Fruit fly (Drosophila melanogaster) ovary, adult (tissue): Measurements from ENCODE around the gene CG6055.

Experiments used
- CG17801 ChIP-seq: fragments of 200-800 bp; optimal IDR thresholded peaks from 2 replicates; lab custom pipeline; 2019; ENCODE audit warnings: missing biosample characterization, mild to moderate bottlenecking, missing genetic modification characterization, moderate library complexity; ENCODE audit not compliant: partially characterized antibody

Gene CG6055

DNA sequence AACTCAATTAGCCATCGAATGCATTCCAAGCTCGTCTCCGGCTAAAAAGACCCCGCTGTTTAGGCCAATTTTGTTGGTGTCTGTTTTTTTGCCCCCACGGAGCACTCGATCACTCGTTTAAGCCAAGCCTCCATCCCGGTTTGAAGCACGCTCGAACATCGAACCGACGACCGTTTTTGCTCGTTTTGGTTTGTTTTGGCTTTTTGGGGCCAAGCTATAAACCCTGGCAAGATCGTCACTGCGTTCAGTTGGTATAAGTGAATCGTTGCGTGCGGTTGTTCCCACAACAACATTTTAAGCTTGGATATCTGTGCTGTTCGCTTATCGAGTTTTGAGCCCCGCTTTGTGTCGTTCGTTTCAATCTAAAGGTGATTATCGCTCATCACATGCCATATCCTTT, at the start of gene CG6055:
CG6055 (plus strand) TSS at position 240 of the 400 bp plus-strand sequence.
- TF ChIP-seq CG17801 (GFP tag; lab: Kevin White, UChicago) = no peak

DNA sequence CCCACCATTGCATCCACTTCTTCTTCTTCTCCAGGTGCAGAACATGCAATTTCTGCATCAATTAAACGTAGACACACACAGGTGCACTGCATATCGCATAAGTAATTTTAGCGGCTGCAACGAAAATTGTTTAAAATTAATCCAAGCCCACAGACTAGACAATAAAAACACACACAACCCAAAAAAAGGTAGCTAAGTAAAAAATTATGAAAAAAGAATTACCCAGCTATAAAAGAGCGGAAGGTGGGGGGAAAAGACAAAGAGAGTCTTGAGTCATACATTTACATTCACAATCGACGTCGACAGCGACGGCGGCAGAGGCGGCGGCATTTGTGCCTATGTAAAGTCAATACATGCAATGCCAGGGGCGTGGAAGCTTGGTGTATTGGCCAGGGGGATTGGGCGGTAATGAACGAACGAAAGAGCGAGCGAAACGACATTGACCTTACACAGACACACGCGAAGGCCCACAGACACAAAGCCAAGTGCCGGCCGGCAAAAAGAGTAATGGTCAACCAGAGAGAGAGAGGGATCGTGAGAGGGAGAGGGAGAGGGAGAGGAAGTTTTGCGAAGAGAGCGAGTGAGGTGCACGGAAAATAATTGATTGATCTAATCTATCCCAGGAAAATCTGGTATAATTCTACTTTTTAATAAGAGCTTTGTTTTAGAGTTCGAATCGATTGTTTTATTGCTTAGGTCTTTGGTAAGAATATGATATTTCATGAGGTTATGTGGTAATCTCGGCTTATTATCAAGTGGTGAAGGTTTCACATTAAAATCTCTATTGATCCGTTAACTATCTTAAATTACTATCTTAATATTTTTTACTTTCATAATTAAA, 48.0 kb upstream of the CG6055 start:
- TF ChIP-seq CG17801 (GFP tag; lab: Kevin White, UChicago) = peak; percentile 61

DNA sequence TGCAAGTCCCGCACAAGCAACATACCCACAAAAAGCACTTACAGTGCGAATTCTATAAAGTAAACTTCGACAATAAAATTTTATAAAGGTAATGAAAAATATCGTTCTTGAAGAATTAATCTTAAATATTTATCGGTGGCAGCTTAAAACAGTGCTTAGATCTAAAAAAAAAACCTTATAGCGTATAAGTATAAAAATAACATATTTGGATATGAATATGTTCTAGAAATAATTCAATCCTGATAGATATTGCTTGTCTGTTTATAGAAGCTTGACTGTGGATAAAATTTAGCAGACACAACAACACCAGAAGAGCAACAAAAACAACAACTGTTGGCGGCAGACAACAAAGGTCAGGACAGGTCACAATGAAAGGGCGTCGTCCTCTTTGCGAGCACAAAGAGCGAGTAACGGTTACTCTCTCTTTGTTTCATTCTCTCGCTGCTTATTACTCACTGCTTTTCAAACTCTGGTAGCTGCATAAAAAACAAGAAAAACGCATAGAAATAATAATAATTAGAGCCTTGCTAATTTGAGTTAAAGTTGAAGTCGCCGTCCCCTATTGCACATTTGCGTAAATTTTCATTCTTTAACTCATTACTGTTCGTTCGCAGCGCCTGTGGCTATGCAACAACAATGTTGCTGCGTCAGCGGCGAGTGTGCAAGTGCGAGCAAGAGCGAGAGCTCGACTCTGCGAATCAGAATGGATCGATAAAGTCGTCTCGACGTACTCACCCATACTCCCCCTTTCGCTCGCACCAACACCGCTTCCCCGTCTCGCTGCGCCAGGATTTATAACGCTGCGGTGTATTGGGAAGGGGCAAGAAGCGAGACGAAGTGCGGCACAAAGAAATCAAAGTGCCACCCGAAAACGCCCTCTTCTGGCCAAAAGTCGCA, 46.7 kb upstream of the CG6055 start:
- TF ChIP-seq CG17801 (GFP tag; lab: Kevin White, UChicago) = no peak

DNA sequence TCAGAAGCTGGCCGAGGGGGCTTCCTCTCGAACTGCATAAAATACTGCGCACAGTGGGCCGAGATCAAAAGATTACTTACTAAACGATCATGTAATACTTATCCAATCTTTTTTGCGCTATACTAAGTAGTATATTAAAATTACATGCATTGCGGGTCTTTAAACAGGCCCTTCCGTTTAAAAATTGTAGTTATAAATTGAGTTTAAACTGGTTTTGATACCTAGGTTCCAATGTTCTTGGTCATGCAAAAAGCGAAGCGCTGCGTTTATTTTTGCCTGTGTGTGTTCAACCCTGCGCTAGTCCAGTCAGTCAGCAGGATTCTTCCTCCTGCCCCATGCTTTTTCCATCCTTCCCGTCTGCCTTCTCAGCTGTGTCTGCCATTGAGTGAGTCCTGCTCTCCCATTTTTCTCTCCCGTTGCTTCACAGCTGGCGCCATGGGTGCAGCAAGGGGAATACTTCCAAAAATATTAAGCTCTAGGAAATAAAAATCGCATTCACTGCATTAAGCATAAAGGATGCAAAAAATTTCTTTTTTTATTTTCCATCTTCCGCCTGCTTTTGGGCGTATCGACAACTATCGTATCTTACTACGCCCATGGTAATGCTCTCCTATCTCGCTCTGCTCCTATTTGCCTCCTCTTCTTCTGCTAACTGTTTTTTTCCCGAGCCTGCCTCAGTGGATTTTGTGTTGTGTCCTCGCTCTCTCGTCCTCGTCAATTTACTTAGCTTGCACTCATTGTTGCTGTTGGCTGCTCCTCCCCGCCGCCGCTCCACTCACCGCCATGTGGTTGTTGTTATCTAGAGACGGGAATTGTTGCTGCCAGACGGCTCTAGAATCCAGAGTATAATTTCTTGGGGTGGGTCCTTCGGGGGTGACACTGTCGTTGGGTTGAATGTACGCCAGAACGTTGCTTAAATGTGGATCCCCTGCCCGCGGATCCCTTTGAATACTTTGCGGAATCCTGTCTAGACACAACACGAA, 45.7 kb upstream of the CG6055 start:
- TF ChIP-seq CG17801 (GFP tag; lab: Kevin White, UChicago) = no peak

DNA sequence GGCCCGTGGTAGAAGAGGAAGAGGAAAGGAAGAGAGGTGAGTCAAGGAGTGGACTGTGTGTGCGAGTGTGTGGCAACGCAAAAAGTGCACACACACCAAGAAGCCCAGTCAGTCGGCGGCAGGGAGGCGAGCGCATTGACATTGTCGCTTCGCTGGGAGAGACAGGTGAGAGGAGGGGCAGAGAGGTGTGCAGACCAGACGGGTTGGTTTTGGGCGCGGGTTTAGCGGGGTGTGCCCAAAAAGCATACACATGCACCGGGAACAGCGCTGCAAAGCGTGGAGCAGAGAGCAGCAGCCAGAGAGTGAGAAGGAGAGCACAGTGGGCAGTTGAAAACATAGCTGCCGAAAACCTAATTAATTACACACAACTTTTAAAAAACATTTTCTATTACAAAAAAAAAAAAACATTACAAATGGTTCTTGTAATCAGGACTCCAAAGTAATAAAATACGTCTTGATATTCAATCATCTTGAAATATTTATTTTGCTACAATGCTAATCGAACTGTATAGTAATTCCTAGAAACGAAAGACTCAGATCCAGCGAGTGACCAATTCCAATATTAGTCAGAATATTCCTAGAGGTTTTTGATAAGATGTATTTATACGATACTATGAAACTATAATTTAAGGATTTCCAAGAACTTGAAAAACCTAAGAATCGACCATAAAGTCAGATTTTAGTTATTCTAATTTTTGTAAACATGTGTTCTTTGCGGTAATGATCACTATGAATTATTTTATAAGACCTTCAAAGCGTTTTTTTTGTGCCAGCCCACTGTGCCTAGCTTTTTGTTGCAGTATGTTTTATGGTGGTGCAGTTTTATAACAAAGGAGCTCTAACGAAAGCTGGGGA, 43.7 kb upstream of the CG6055 start:
- TF ChIP-seq CG17801 (GFP tag; lab: Kevin White, UChicago) = no peak

DNA sequence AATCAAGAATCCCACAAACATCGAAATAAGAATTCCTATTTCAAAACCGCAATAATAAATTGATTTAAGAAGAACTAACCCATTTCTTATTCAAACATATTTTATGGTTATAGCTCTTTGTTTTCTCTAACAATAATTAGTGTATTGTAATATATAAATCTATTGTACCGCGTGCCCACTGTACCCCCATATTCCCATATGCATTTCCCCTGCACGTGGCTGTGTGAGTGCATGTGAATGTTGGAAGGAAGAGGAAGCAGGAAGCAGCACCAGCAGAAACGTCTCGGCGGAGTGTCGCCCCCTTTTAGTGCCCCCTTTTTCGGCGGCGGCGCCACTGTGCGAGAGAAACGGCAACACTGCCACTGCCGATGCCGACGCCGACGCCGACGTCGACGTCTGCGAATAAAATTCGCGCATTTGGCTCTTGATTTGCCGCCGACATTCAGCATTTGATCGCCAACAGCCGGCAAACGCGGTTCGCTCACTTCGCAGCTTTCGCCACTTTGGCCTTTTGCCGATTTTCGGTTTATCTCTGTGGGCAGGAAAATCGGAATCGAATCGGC, 42.9 kb upstream of the CG6055 start:
- TF ChIP-seq CG17801 (GFP tag; lab: Kevin White, UChicago) = peak; percentile 27

DNA sequence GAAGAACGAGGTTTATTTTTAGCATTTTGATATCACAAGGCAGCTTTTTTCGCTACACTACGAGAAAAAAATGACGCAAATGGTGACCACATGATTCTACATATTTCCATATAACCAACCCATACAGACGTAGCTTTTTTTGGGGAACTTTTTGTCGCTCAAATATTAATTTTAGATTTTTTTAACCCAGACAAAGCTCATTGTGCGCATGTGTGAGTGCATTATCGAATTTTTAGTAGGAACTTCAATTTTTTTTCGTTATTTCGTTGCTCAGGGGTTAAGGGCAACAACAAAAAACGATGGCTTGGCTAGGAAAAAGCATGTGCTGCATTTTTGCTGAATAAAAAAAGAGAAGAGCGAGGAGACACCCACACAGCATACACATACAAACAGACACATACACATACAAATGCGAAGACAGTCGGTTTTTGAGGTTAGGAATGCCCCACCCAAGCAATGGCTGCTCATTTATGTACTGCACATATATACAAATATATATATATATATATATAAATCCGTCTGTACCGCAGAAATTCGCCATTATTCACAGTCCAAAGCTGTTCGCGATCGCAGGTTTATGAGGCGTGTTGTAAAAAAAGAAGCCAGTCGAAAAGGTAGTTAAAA, 41.9 kb upstream of the CG6055 start:
- TF ChIP-seq CG17801 (GFP tag; lab: Kevin White, UChicago) = no peak

DNA sequence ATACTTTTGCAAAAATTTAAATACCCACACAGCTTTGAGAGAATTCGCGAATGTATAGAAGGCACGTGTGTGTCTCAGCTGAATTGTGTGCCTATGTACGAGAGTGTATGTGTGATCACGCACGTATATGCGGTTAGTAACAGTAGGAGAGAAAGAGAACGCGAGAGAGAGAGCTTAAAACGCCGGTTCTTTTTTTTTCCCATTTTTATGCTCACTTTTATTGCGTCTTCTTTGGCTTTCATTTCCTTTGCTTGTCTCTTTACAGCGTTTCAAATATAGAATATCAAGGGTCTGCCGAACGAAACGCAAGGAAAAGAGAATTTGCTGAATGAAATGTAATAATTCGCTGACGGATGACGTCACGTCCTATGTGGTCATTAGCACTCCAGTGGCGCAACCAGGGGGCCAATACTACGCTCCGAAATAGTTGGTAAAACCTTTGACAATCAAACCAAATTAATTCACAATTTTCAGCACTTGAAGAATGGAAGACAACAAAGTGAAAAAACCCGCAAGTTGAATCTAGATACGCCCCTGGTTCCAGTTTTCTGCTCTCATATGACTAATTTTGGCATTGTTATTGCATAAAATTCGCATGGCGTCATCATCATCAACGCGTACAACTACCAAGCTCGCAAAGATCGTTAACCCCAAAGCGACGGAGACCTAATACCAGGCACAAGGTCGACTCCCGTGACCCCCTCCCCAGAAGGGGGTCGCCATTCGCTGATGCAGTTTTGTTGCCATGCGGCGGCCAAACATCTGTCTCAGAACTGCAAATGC, 41.2 kb upstream of the CG6055 start:
- peak; percentile 86 for TF ChIP-seq CG17801 (GFP tag; lab: Kevin White, UChicago)

DNA sequence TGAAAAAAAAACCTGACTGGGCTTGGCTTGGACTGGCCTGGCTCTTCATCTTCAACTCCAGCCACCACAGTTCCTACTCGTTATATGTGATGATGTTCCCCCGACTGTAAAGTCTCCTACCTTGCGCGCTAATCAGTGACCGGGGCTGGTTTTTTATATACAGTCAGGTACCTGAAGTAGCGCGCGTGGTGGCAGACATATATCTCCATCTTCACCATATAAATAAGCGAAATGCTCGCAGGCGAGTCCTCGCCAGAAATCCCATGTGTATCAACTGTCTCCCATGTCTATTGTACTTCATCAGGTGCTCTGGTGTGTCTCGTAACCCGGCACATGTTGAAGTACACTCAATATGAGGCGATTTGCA, 40.7 kb upstream of the CG6055 start:
- no peak for TF ChIP-seq CG17801 (GFP tag; lab: Kevin White, UChicago)

DNA sequence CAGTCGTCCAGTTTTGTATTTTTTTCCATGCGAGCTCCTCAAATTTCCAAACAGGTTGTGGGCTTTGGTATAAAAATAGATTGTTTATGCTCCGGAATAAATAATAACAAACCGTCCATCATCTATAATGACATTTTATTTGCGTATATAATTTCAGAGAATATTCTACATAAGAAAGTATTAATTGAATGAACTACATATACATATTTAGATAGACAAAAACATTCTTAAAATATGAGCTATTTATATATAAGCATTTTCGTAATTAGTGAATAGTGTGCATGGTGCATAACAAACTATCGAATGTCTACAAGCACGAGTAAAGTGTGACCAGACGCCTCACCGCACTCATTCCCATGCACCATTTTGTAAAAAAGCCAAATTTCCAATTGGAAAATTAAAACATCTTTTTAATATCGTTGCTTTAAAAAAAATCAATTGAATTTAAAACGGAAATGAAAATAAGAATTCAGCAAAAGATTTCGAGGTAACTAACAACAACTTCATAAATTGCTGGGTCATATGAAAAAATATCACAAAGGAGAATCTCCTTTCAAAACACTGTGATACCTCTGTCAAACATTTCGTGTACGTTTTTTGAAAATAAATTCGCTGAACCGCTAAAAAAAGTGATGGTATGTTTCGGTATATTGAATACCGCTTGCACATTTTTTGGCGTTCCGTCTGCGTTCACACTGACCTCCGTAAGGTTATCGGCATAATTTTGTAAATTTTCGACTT, 39.8 kb upstream of the CG6055 start, which contains the start of gene muc:
muc (plus strand) TSS at position 541 of the 741 bp plus-strand sequence.
- TF ChIP-seq CG17801 (GFP tag; lab: Kevin White, UChicago) = peak; percentile 23

DNA sequence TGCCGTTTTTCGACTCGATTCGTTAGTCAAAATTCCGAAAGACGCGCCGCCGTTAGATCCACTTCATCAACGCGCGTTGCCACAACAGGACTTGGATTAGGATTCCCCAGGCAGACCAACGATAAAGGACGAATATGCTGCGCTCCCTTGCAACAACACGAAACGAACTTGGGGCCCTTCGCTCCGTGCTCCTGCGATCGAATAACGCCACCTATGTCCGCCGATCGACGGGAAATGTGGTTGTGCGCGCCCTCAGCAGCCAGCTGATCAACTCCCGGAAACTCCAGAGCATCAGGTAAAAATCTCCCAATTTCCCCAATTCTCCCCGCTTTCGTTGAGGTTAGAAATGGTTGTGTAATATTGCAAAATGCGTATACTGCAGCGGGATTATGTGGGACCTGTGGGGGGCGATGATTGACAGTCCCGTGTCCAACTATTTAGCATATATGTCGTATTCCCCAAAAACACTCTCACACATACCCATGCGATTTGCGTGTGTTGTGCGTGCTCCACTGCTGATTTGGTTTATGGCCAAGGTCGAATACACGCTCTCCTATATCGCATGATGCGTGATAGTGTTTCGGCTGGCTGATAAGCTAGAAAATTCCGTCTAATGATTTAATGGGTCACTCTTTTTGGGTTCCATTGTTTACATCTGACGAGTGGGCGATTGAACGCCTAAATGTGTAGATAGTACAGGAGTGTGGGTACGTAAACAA, 39.1 kb upstream of the CG6055 start:
- TF ChIP-seq CG17801 (GFP tag; lab: Kevin White, UChicago) = no peak
